Worm (Caenorhabditis elegans) whole organism, midembryonic: ENCODE measurements around the gene R02E12.4.

Experiments
- T22C8.4 ChIP-seq: fragments of 200-800 bp; sonication (Bioruptor generic); IDR thresholded peaks from 2 replicates; pipeline ENCODE4 v1.3.6; 2022; ENCODE audit warnings: missing genetic modification characterization, missing compliant biosample characterization
- flt-1 ChIP-seq: fragments of 200-800 bp; sonication (Bioruptor generic); IDR thresholded peaks from 2 replicates; pipeline ENCODE4 v1.3.6; 2022; ENCODE audit warnings: missing genetic modification characterization, missing compliant biosample characterization
- med-1 ChIP-seq: sonication (generic microtip); optimal IDR thresholded peaks from 2 replicates; lab custom pipeline; 2017; ENCODE audit warnings: missing genetic modification characterization, mild to moderate bottlenecking, missing compliant biosample characterization, antibody characterized with exemption, missing genetic modification reagents; ENCODE audit not compliant: insufficient read depth
- ztf-23 ChIP-seq: fragments of 200-800 bp; sonication (Bioruptor generic); IDR thresholded peaks from 2 replicates; pipeline ENCODE4 v1.3.6; 2022; ENCODE audit warnings: missing genetic modification reagents, missing genetic modification characterization, missing compliant biosample characterization

- TF ChIP-seq flt-1 (GFP tag; lab: Robert Waterston, UW) (peak; percentile 84), T22C8.4 (GFP tag; lab: Robert Waterston, UW) (peak; percentile 75), ztf-23 (GFP tag; lab: Robert Waterston, UW) (peak; percentile 87), med-1 (no peak)
Observed at ce11 chrX:3994418-3994817, 10.7 kb upstream of the R02E12.4 start.
